Worm (Caenorhabditis elegans) whole organism, midembryonic: Measurements from ENCODE around the gene F59A1.11.

Experiments used
- T22C8.4 ChIP-seq: fragments of 200-800 bp; sonication (Bioruptor generic); IDR thresholded peaks from 2 replicates; pipeline ENCODE4 v1.3.6; 2022; ENCODE audit warnings: missing genetic modification characterization, missing compliant biosample characterization
- cog-1 ChIP-seq: sonication (generic microtip); optimal IDR thresholded peaks from 2 replicates; lab custom pipeline; 2016; ENCODE audit warnings: missing genetic modification characterization, missing compliant biosample characterization
- flt-1 ChIP-seq: fragments of 200-800 bp; sonication (Bioruptor generic); IDR thresholded peaks from 2 replicates; pipeline ENCODE4 v1.3.6; 2022; ENCODE audit warnings: missing genetic modification characterization, missing compliant biosample characterization
- klf-2 ChIP-seq: fragments of 200-800 bp; sonication (Bioruptor generic); conservative IDR thresholded peaks from 2 replicates; pipeline ENCODE4 v1.3.6; 2022; ENCODE audit warnings: missing genetic modification reagents, missing genetic modification characterization, missing compliant biosample characterization
- med-1 ChIP-seq: sonication (generic microtip); optimal IDR thresholded peaks from 2 replicates; lab custom pipeline; 2017; ENCODE audit warnings: missing genetic modification characterization, mild to moderate bottlenecking, missing compliant biosample characterization, antibody characterized with exemption, missing genetic modification reagents; ENCODE audit not compliant: insufficient read depth
- tab-1 ChIP-seq: fragments of 200-800 bp; sonication (Bioruptor generic); IDR thresholded peaks from 2 replicates; pipeline ENCODE4 v1.3.6; 2022; ENCODE audit warnings: missing genetic modification characterization, missing compliant biosample characterization
- ztf-23 ChIP-seq: fragments of 200-800 bp; sonication (Bioruptor generic); IDR thresholded peaks from 2 replicates; pipeline ENCODE4 v1.3.6; 2022; ENCODE audit warnings: missing genetic modification reagents, missing genetic modification characterization, missing compliant biosample characterization

DNA sequence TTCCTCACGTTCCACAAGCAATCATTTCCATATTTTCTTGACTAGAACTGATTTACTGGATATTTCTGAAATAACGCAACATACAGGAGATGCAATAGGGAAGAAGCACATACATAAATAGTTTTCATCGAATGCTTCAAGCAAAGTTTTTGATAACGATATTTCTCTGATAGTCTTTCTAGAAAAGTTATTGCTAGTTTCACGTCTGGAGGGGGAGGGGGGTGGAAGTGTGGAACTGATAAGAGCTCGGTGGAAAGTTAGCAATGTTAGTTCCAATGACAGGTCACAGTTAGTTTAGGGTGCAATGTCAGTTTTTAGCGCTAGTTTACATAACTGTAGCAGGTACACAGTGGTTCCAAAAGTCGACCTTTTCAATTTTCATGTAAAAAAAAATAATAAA, 49.0 kb downstream of the F59A1.11 start, which contains the start of gene Y6G8.6:
- TF ChIP-seq cog-1 (tag; lab: Kevin White, UChicago) (no peak), tab-1 (GFP tag; lab: Robert Waterston, UW) (no peak), T22C8.4 (GFP tag; lab: Robert Waterston, UW) (no peak), klf-2 (GFP tag; lab: Robert Waterston, UW) (no peak), ztf-23 (GFP tag; lab: Robert Waterston, UW) (no peak), med-1 (GFP tag; lab: Kevin White, UChicago) (no peak), flt-1 (GFP tag; lab: Robert Waterston, UW) (no peak)
